Worm (Caenorhabditis elegans) whole organism, mixed stage, embryonic: ENCODE results near the gene xpf-1.
A peak's percentile ranks its signal among the peaks of the same experiment; 100 is the strongest.

Experiments used
- ceh-39 ChIP-seq: fragments of 150-350 bp; optimal IDR thresholded peaks from 2 replicates; lab custom pipeline; 2014; ENCODE audit warnings: missing biosample characterization, missing genetic modification characterization
- ces-1 ChIP-seq: fragments of 150-350 bp; optimal IDR thresholded peaks from 2 replicates; lab custom pipeline; 2014; ENCODE audit warnings: missing biosample characterization, missing genetic modification reagents, missing genetic modification characterization
- nhr-76 ChIP-seq: sonication (generic microtip); optimal IDR thresholded peaks from 2 replicates; lab custom pipeline; 2017; ENCODE audit warnings: missing biosample characterization, missing genetic modification characterization

ce11 chrII:11746782-11747288 is 50.9 kb downstream of the xpf-1 start:
- TF ChIP-seq ceh-39 (tag; lab: Kevin White, UChicago) (no peak), ces-1 (GFP tag; lab: Kevin White, UChicago) (peak; percentile 38), nhr-76 (tag; lab: Kevin White, UChicago) (no peak)
